Fruit fly (Drosophila melanogaster) whole organism, prepupa: Measurements from ENCODE around the gene zen2.

Source experiments
- CG10631 ChIP-seq: fragments of 200-800 bp; sonication (Bioruptor generic); optimal IDR thresholded peaks from 2 replicates; lab custom pipeline; 2016; ENCODE audit warnings: missing biosample characterization, missing genetic modification characterization
- CG10669 ChIP-seq: fragments of 200-800 bp; sonication (Bioruptor generic); optimal IDR thresholded peaks from 3 replicates; lab custom pipeline; 2018; ENCODE audit warnings: missing biosample characterization, mild to moderate bottlenecking, missing genetic modification characterization, moderate library complexity
- CG11294 ChIP-seq: fragments of 200-800 bp; sonication (Bioruptor generic); IDR thresholded peaks from 2 replicates; pipeline ENCODE4 v1.3.6; 2022; ENCODE audit warnings: missing biosample characterization, missing genetic modification characterization
- CG11902 ChIP-seq: fragments of 200-800 bp; sonication (Bioruptor generic); optimal IDR thresholded peaks from 3 replicates; lab custom pipeline; 2016; ENCODE audit warnings: missing biosample characterization, missing genetic modification characterization
- CG15336 ChIP-seq: fragments of 200-800 bp; sonication (Bioruptor generic); IDR thresholded peaks from 2 replicates; pipeline ENCODE4 v1.3.6; 2022; ENCODE audit warnings: missing biosample characterization, missing genetic modification characterization
- CG1621 ChIP-seq: fragments of 200-800 bp; sonication (Bioruptor generic); optimal IDR thresholded peaks from 3 replicates; lab custom pipeline; 2018; ENCODE audit warnings: missing biosample characterization, mild to moderate bottlenecking, missing genetic modification characterization
- CG16779 ChIP-seq: fragments of 200-800 bp; sonication (Bioruptor generic); optimal IDR thresholded peaks from 3 replicates; lab custom pipeline; 2017; ENCODE audit warnings: missing biosample characterization, mild to moderate bottlenecking, missing genetic modification characterization
- CG3032 ChIP-seq: fragments of 200-800 bp; optimal IDR thresholded peaks from 2 replicates; lab custom pipeline; 2019; ENCODE audit warnings: missing biosample characterization, mild to moderate bottlenecking, missing genetic modification characterization, moderate library complexity
- CG31627 ChIP-seq: fragments of 200-800 bp; sonication (Bioruptor generic); optimal IDR thresholded peaks from 3 replicates; lab custom pipeline; 2016; ENCODE audit warnings: missing biosample characterization, missing genetic modification characterization
- CG32006 ChIP-seq: fragments of 200-800 bp; sonication (Bioruptor generic); optimal IDR thresholded peaks from 3 replicates; lab custom pipeline; 2017; ENCODE audit warnings: missing biosample characterization, mild to moderate bottlenecking, missing genetic modification characterization
- CG3919 ChIP-seq: fragments of 200-800 bp; sonication (Bioruptor generic); optimal IDR thresholded peaks from 3 replicates; lab custom pipeline; 2016; ENCODE audit warnings: missing biosample characterization, missing genetic modification characterization
- CG4318 ChIP-seq: fragments of 200-800 bp; sonication (Bioruptor generic); optimal IDR thresholded peaks from 3 replicates; lab custom pipeline; 2017; ENCODE audit warnings: missing biosample characterization, mild to moderate bottlenecking, missing genetic modification characterization
- CG6163 ChIP-seq: fragments of 200-800 bp; sonication (Bioruptor generic); IDR thresholded peaks from 3 replicates; pipeline ENCODE4 v1.3.6; 2022; ENCODE audit warnings: missing biosample characterization, missing genetic modification characterization
- CG6276 ChIP-seq: fragments of 200-800 bp; sonication (Bioruptor generic); optimal IDR thresholded peaks from 2 replicates; lab custom pipeline; 2017; ENCODE audit warnings: missing biosample characterization, mild to moderate bottlenecking, missing genetic modification characterization
- CG6792 ChIP-seq: fragments of 200-800 bp; sonication (Bioruptor generic); optimal IDR thresholded peaks from 3 replicates; lab custom pipeline; 2016; ENCODE audit warnings: missing biosample characterization, missing genetic modification characterization
- CG6808 ChIP-seq: fragments of 200-800 bp; sonication (Bioruptor generic); optimal IDR thresholded peaks from 3 replicates; lab custom pipeline; 2017; ENCODE audit warnings: missing biosample characterization, missing genetic modification characterization, mild to moderate bottlenecking, moderate library complexity, missing genetic modification reagents
- CG6854 ChIP-seq: fragments of 200-800 bp; sonication (Bioruptor generic); optimal IDR thresholded peaks from 2 replicates; lab custom pipeline; 2017; ENCODE audit warnings: missing biosample characterization, mild to moderate bottlenecking, missing genetic modification characterization
- CG8119 ChIP-seq: fragments of 200-800 bp; sonication (Bioruptor generic); IDR thresholded peaks from 3 replicates; pipeline ENCODE4 v1.3.6; 2022; ENCODE audit warnings: missing biosample characterization, missing genetic modification characterization
- CG9139 ChIP-seq: fragments of 200-800 bp; sonication (Bioruptor generic); optimal IDR thresholded peaks from 3 replicates; lab custom pipeline; 2017; ENCODE audit warnings: missing biosample characterization, mild to moderate bottlenecking, missing genetic modification characterization
- Eip75B ChIP-seq: fragments of 200-800 bp; sonication (Bioruptor generic); optimal IDR thresholded peaks from 3 replicates; lab custom pipeline; 2016; ENCODE audit warnings: missing biosample characterization, missing genetic modification characterization
- Eip78C ChIP-seq: fragments of 200-800 bp; sonication (Bioruptor generic); peaks from one replicate; lab custom pipeline; 2016; ENCODE audit warnings: missing biosample characterization, missing genetic modification characterization
- Eip93F ChIP-seq: fragments of 200-800 bp; sonication (Bioruptor generic); optimal IDR thresholded peaks from 2 replicates; lab custom pipeline; 2016; ENCODE audit warnings: missing biosample characterization, mild to moderate bottlenecking, missing genetic modification characterization
- Ets21C ChIP-seq: fragments of 200-800 bp; sonication (Bioruptor generic); optimal IDR thresholded peaks from 3 replicates; lab custom pipeline; 2016; ENCODE audit warnings: missing biosample characterization, missing genetic modification characterization
- Hr38 ChIP-seq: sonication (Bioruptor generic); optimal IDR thresholded peaks from 2 replicates; lab custom pipeline; 2016; ENCODE audit warnings: missing biosample characterization, missing genetic modification characterization
- Hr39 ChIP-seq: fragments of 200-800 bp; sonication (Bioruptor generic); optimal IDR thresholded peaks from 2 replicates; lab custom pipeline; 2016; ENCODE audit warnings: missing biosample characterization, missing genetic modification characterization
- Hr4 ChIP-seq: fragments of 200-800 bp; sonication (Bioruptor generic); optimal IDR thresholded peaks from 3 replicates; lab custom pipeline; 2016; ENCODE audit warnings: missing biosample characterization, missing genetic modification characterization
- Lpt ChIP-seq: fragments of 200-800 bp; sonication (Bioruptor generic); optimal IDR thresholded peaks from 3 replicates; lab custom pipeline; 2016; ENCODE audit warnings: missing biosample characterization, missing genetic modification characterization
- Met ChIP-seq: fragments of 200-800 bp; sonication (Bioruptor generic); optimal IDR thresholded peaks from 3 replicates; lab custom pipeline; 2016; ENCODE audit warnings: missing biosample characterization, missing genetic modification characterization
- Sox102F ChIP-seq: fragments of 200-800 bp; sonication (Bioruptor generic); optimal IDR thresholded peaks from 2 replicates; lab custom pipeline; 2016; ENCODE audit warnings: missing biosample characterization, mild to moderate bottlenecking, missing genetic modification characterization
- Sox14 ChIP-seq: fragments of 200-800 bp; sonication (Bioruptor generic); optimal IDR thresholded peaks from 3 replicates; lab custom pipeline; 2016; ENCODE audit warnings: missing biosample characterization, missing genetic modification characterization
- achi ChIP-seq: fragments of 200-800 bp; sonication (Bioruptor generic); optimal IDR thresholded peaks from 3 replicates; lab custom pipeline; 2016; ENCODE audit warnings: missing biosample characterization, missing genetic modification characterization
- acj6 ChIP-seq: fragments of 200-800 bp; sonication (Bioruptor generic); optimal IDR thresholded peaks from 3 replicates; lab custom pipeline; 2016; ENCODE audit warnings: missing biosample characterization, missing genetic modification characterization
- eg ChIP-seq: fragments of 200-800 bp; sonication (Bioruptor generic); IDR thresholded peaks from 3 replicates; pipeline ENCODE4 v1.3.6; 2022; ENCODE audit warnings: missing biosample characterization, missing genetic modification characterization
- esn ChIP-seq: fragments of 200-800 bp; sonication (Bioruptor generic); optimal IDR thresholded peaks from 2 replicates; lab custom pipeline; 2016; ENCODE audit warnings: missing biosample characterization, mild to moderate bottlenecking, missing genetic modification characterization, moderate library complexity
- fd59A ChIP-seq: fragments of 200-800 bp; sonication (Bioruptor generic); optimal IDR thresholded peaks from 2 replicates; lab custom pipeline; 2017; ENCODE audit warnings: missing biosample characterization, mild to moderate bottlenecking, missing genetic modification characterization, missing genetic modification reagents
- fd85E ChIP-seq: fragments of 200-800 bp; sonication (Bioruptor generic); optimal IDR thresholded peaks from 3 replicates; lab custom pipeline; 2016; ENCODE audit warnings: missing biosample characterization, missing genetic modification characterization
- fkh ChIP-seq: fragments of 200-800 bp; sonication (Bioruptor generic); optimal IDR thresholded peaks from 3 replicates; lab custom pipeline; 2017; ENCODE audit warnings: missing biosample characterization, mild to moderate bottlenecking, missing genetic modification characterization, moderate library complexity
- lz ChIP-seq: fragments of 200-800 bp; sonication (Bioruptor generic); optimal IDR thresholded peaks from 3 replicates; lab custom pipeline; 2016; ENCODE audit warnings: missing biosample characterization, missing genetic modification characterization
- pdm3 ChIP-seq: fragments of 200-800 bp; sonication (Bioruptor generic); optimal IDR thresholded peaks from 3 replicates; lab custom pipeline; 2016; ENCODE audit warnings: missing biosample characterization, missing genetic modification characterization
- salr ChIP-seq, 2 experiments: fragments of 200-800 bp; sonication (Bioruptor generic); optimal IDR thresholded peaks; 3 replicates each; lab custom pipeline; 2016 to 2018; ENCODE audit warnings: missing biosample characterization in 2 of 2, missing genetic modification characterization in 2 of 2, mild to moderate bottlenecking in 1 of 2
- spab ChIP-seq: fragments of 200-800 bp; sonication (Bioruptor generic); optimal IDR thresholded peaks from 2 replicates; lab custom pipeline; 2017; ENCODE audit warnings: missing biosample characterization, mild to moderate bottlenecking, missing genetic modification characterization, missing genetic modification reagents
- ss ChIP-seq, 2 experiments: fragments of 200-800 bp; sonication (Bioruptor generic); optimal IDR thresholded peaks; 2 replicates in 1 of 2; 3 replicates in 1 of 2; lab custom pipeline; 2017 to 2018; ENCODE audit warnings: mild to moderate bottlenecking in 2 of 2, missing biosample characterization in 2 of 2, missing genetic modification characterization in 2 of 2, moderate library complexity in 1 of 2
- svp ChIP-seq: fragments of 200-800 bp; sonication (Bioruptor generic); peaks from one replicate; lab custom pipeline; 2016; ENCODE audit warnings: missing biosample characterization, missing genetic modification characterization
- topi ChIP-seq: fragments of 200-800 bp; sonication (Bioruptor generic); optimal IDR thresholded peaks from 3 replicates; lab custom pipeline; 2016; ENCODE audit warnings: missing biosample characterization, missing genetic modification characterization

Gene zen2

DNA sequence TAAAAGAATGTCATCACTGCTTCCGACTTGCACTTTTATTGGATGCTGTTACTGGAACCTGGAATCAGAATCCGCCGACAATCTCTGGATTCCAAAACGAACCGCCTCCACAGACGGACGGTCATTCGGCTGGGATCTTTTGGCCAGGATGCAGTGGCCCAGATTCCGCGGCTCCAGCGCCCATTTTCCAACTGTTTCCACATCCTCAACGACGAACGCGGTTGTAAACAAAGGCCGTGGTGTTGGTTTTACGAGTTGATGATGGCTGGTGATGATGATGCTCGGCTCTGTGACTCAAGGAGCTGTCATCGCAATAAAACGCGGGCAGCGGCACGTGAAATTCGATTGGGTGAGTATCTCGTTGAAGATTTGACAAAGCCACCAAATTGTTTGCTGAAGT is 23.0 kb upstream of the zen2 start:
- TF ChIP-seq esn (no peak), Sox102F (GFP tag; lab: Kevin White, UChicago) (no peak), CG6792 (GFP tag; lab: Kevin White, UChicago) (no peak), fkh (GFP tag; lab: Kevin White, UChicago) (no peak), Met (GFP tag; lab: Kevin White, UChicago) (no peak), CG6808 (GFP tag; lab: Kevin White, UChicago) (no peak), CG4318 (no peak), Hr39 (no peak), CG6854 (GFP tag; lab: Kevin White, UChicago) (no peak), CG32006 (GFP tag; lab: Kevin White, UChicago) (no peak), fd85E (GFP tag; lab: Kevin White, UChicago) (no peak), Sox14 (no peak), CG8119 (GFP tag; lab: Robert Waterston, UW) (no peak), eg (no peak), Hr4 (GFP tag; lab: Kevin White, UChicago) (no peak), Ets21C (GFP tag; lab: Kevin White, UChicago) (no peak)

DNA sequence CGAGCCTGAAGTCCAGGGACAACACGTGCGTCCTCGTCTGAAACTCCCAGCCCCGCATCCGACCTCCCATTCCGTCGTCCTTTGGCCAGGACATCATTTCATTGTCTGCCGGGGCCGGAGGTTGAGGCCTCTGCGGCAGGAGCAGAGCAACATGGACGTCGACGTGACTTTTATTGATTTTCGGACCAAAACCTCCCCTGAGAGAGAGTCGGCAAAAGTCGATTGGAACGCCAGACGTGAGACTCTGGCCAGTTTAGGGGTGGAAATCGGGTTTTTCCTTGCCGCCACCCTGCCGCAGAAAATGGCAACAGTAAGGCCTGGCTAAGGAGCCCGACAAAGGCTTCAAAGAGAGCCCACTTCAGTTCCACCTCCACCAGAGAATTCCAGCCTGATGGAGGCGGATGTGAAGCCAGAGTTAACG is 22.2 kb upstream of the zen2 start:
- TF ChIP-seq CG15336 (GFP tag; lab: Robert Waterston, UW) = no peak
- TF ChIP-seq Ets21C (GFP tag; lab: Kevin White, UChicago) = no peak
- no peak for TF ChIP-seq CG3919
- TF ChIP-seq ss (GFP tag; optimal IDR thresholded peaks at IDR 0.05; lab: Kevin White, UChicago) = no peak
- TF ChIP-seq CG6792 (GFP tag; lab: Kevin White, UChicago) = no peak
- no peak for TF ChIP-seq CG6854 (GFP tag; lab: Kevin White, UChicago)
- TF ChIP-seq fd59A = no peak
- no peak for TF ChIP-seq achi (GFP tag; lab: Kevin White, UChicago)
- TF ChIP-seq Met (GFP tag; lab: Kevin White, UChicago) = no peak
- no peak for TF ChIP-seq acj6 (GFP tag; lab: Kevin White, UChicago)
- TF ChIP-seq CG16779 (tag; lab: Kevin White, UChicago) = no peak
- TF ChIP-seq svp (GFP tag; lab: Kevin White, UChicago) = no peak
- no peak for TF ChIP-seq Hr39
- no peak for TF ChIP-seq spab
- no peak for TF ChIP-seq CG11294 (GFP tag; lab: Robert Waterston, UW)

DNA sequence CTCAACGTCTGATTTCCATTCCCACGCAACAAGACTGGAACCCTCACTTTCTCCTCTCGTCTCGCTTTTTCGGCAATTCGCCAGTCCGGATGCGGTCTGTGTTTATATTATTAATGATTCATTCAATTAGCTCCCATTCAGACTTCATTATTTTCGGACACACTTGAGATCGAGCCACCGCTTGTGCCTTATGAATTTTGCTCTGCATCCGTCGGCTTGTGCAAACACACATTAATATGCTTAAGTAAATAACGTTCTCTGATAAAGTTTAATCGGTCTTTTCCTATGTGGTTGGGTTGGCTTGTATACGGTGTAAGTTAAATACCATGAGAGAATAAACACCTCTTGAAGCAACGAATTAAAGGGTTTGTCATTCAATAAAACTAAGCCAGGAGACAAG is 20.9 kb upstream of the zen2 start:
- TF ChIP-seq fkh (GFP tag; lab: Kevin White, UChicago) (peak; percentile 54), svp (GFP tag; lab: Kevin White, UChicago) (peak; percentile 30), ss (GFP tag; optimal IDR thresholded peaks at IDR 0.05; lab: Kevin White, UChicago) (no peak), CG6792 (GFP tag; lab: Kevin White, UChicago) (no peak), CG1621 (no peak), Eip78C (GFP tag; lab: Kevin White, UChicago) (peak; percentile 18), CG6854 (GFP tag; lab: Kevin White, UChicago) (no peak), lz (GFP tag; lab: Kevin White, UChicago) (no peak), Lpt (GFP tag; lab: Kevin White, UChicago) (no peak), fd59A (no peak), topi (no peak), CG10631 (GFP tag; lab: Kevin White, UChicago) (no peak)

DNA sequence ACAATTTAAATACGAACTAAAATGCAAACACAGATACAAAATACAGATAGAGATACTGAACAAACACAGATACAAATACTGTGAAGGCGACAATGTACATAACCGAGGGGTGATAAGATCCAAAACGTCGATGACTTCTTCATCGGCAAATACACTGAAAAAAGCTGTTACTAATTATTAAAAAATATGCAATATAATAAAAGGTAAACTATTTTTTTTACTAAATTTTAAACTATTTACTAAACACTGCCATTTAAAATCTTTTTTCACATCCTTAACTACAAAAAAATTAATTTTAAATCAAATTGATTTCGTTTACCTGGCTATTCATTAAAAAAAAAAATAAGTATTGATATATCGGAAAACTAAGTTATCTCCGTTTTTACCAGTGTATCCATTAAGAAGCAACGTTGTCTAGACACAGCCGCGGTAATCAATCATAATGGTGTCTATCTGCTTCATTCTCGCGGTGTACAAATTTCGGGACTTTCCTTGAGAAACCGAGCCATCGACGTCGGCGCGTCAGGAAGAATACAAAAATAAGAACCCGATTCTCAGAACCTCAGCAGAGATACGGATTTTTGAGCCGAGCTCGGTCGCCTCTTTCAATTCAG is 19.0 kb upstream of the zen2 start:
- TF ChIP-seq CG6854 (GFP tag; lab: Kevin White, UChicago) (peak; percentile 42), CG6808 (GFP tag; lab: Kevin White, UChicago) (peak; percentile 59), Eip75B (peak; percentile 59), CG3919 (peak; percentile 65), salr (GFP tag; optimal IDR thresholded peaks at IDR 0.05; lab: Kevin White, UChicago) (peak in 1 of 2 experiments; percentile 71), Sox102F (GFP tag; lab: Kevin White, UChicago) (peak; percentile 77), fkh (GFP tag; lab: Kevin White, UChicago) (peak; percentile 91), lz (GFP tag; lab: Kevin White, UChicago) (peak; percentile 76), eg (peak; percentile 65; the same call in 2 of the 3 replicates), CG10669 (GFP tag; lab: Kevin White, UChicago) (peak; percentile 55), Eip93F (GFP tag; lab: Kevin White, UChicago) (peak; percentile 26), Eip78C (GFP tag; lab: Kevin White, UChicago) (peak; percentile 92), CG11902 (peak; percentile 42), pdm3 (peak; percentile 72), CG16779 (tag; lab: Kevin White, UChicago) (peak; percentile 39), CG6276 (GFP tag; lab: Kevin White, UChicago) (peak; percentile 56), CG32006 (GFP tag; lab: Kevin White, UChicago) (peak; percentile 81), CG3032 (tag; lab: Kevin White, UChicago) (peak; percentile 82), Hr38 (GFP tag; lab: Kevin White, UChicago) (no peak), CG31627 (GFP tag; lab: Kevin White, UChicago) (peak; percentile 74), fd85E (GFP tag; lab: Kevin White, UChicago) (peak; percentile 32), CG9139 (GFP tag; lab: Kevin White, UChicago) (peak; percentile 33), CG6163 (peak; percentile 39; the same call in 1 of the 3 replicates)
